Worm (Caenorhabditis elegans) whole organism, young adult: ENCODE data around the gene Y62E10A.6.

Experiments used
- F57C9.4 ChIP-seq: sonication (generic microtip); optimal IDR thresholded peaks from 2 replicates; lab custom pipeline; 2017; ENCODE audit warnings: mild to moderate bottlenecking, missing genetic modification characterization, missing compliant biosample characterization
- K12H6.12 ChIP-seq: fragments of 200-800 bp; sonication (Bioruptor generic); optimal IDR thresholded peaks from 2 replicates; lab custom pipeline; 2018; ENCODE audit warnings: mild to moderate bottlenecking, missing genetic modification characterization, missing compliant biosample characterization
- aptf-2 ChIP-seq: fragments of 200-800 bp; sonication (Bioruptor generic); conservative IDR thresholded peaks from 2 replicates; pipeline ENCODE4 v1.3.6; 2022; ENCODE audit warnings: missing genetic modification reagents, missing genetic modification characterization, missing compliant biosample characterization
- attf-5 ChIP-seq: fragments of 200-800 bp; sonication (Bioruptor generic); optimal IDR thresholded peaks from 2 replicates; lab custom pipeline; 2018; ENCODE audit warnings: mild to moderate bottlenecking, missing genetic modification characterization, missing compliant biosample characterization
- chd-7 ChIP-seq: sonication (generic microtip); optimal IDR thresholded peaks from 2 replicates; lab custom pipeline; 2016; ENCODE audit warnings: mild to moderate bottlenecking, missing genetic modification characterization, moderate library complexity, missing compliant biosample characterization
- dpl-1 ChIP-seq: fragments of 150-350 bp; optimal IDR thresholded peaks from 2 replicates; lab custom pipeline; 2014; ENCODE audit warnings: missing biosample characterization, missing genetic modification reagents, missing genetic modification characterization
- hmg-1.2 ChIP-seq: fragments of 200-800 bp; sonication (Bioruptor generic); IDR thresholded peaks from 2 replicates; pipeline ENCODE4 v1.3.6; 2022; ENCODE audit warnings: missing genetic modification reagents, missing genetic modification characterization, missing compliant biosample characterization
- lsl-1 ChIP-seq: fragments of 200-800 bp; sonication (Bioruptor generic); optimal IDR thresholded peaks from 2 replicates; lab custom pipeline; 2018; ENCODE audit warnings: mild to moderate bottlenecking, missing genetic modification characterization, moderate library complexity, missing compliant biosample characterization
- rec-8 ChIP-seq, 2 experiments: sonication (generic microtip); optimal IDR thresholded peaks; 2 replicates each; lab custom pipeline; 2016; ENCODE audit warnings: mild to moderate bottlenecking in 2 of 2, missing genetic modification characterization in 2 of 2, missing genetic modification reagents in 2 of 2, missing genotype in 2 of 2, missing biosample characterization in 1 of 2, missing compliant biosample characterization in 1 of 2, moderate library complexity in 1 of 2
- tbp1 ChIP-seq: fragments of 200-800 bp; sonication (Bioruptor generic); optimal IDR thresholded peaks from 2 replicates; lab custom pipeline; 2018; ENCODE audit warnings: mild to moderate bottlenecking, missing genetic modification characterization, missing compliant biosample characterization
- ztf-28 ChIP-seq: fragments of 200-800 bp; sonication (Bioruptor generic); IDR thresholded peaks from 2 replicates; pipeline ENCODE4 v1.3.6; 2022; ENCODE audit warnings: missing genetic modification reagents, missing genetic modification characterization, missing compliant biosample characterization

ce11 chrIV:13347232-13347715 is 24.5 kb upstream of the Y62E10A.6 start, which contains the start of gene W02A2.9:
- TF ChIP-seq K12H6.12 (tag; lab: Kevin White, UChicago) = no peak
- no peak for TF ChIP-seq lsl-1
- no peak for TF ChIP-seq ztf-28 (GFP tag; lab: Robert Waterston, UW)
- no peak for TF ChIP-seq hmg-1.2 (GFP tag; lab: Robert Waterston, UW)
- TF ChIP-seq dpl-1 = no peak
- TF ChIP-seq rec-8 (tag; optimal IDR thresholded peaks at IDR 0.05; lab: Kevin White, UChicago) = no peak
- no peak for TF ChIP-seq chd-7
- TF ChIP-seq attf-5 (GFP tag; lab: Kevin White, UChicago) = no peak
- no peak for TF ChIP-seq aptf-2 (GFP tag; lab: Robert Waterston, UW)
- no peak for TF ChIP-seq tbp1
- TF ChIP-seq F57C9.4 = no peak
